Worm (Caenorhabditis elegans) whole organism, late embryonic: ENCODE measurements around the gene Y51H4A.5.

Experiments used
- C38D4.7 ChIP-seq: fragments of 200-800 bp; sonication (Bioruptor generic); optimal IDR thresholded peaks from 2 replicates; lab custom pipeline; 2018; ENCODE audit warnings: mild to moderate bottlenecking, missing genetic modification characterization, moderate library complexity, missing compliant biosample characterization
- K09A11.1 ChIP-seq: sonication (generic microtip); optimal IDR thresholded peaks from 2 replicates; lab custom pipeline; 2017; ENCODE audit warnings: antibody characterized with exemption, mild to moderate bottlenecking, missing genetic modification characterization, missing compliant biosample characterization; ENCODE audit not compliant: insufficient read depth
- T23F11.4 ChIP-seq: fragments of 200-800 bp; sonication (Bioruptor generic); optimal IDR thresholded peaks from 2 replicates; lab custom pipeline; 2018; ENCODE audit warnings: mild to moderate bottlenecking, missing genetic modification characterization, missing compliant biosample characterization
- ahr-1 ChIP-seq: sonication (generic microtip); optimal IDR thresholded peaks from 2 replicates; lab custom pipeline; 2016; ENCODE audit warnings: missing genetic modification characterization, missing compliant biosample characterization
- ama-1 ChIP-seq: fragments of 150-350 bp; optimal IDR thresholded peaks from 2 replicates; lab custom pipeline; 2014
- ceh-14 ChIP-seq: sonication (generic microtip); optimal IDR thresholded peaks from 2 replicates; lab custom pipeline; 2016; ENCODE audit warnings: missing genotype, missing genetic modification characterization, missing compliant biosample characterization
- ceh-18 ChIP-seq: sonication (generic microtip); optimal IDR thresholded peaks from 2 replicates; lab custom pipeline; 2016; ENCODE audit warnings: missing genetic modification characterization, missing compliant biosample characterization
- ceh-2 ChIP-seq: sonication (generic microtip); optimal IDR thresholded peaks from 2 replicates; lab custom pipeline; 2016; ENCODE audit warnings: missing genotype, missing genetic modification characterization, missing compliant biosample characterization
- ceh-24 ChIP-seq: sonication (generic microtip); optimal IDR thresholded peaks from 2 replicates; lab custom pipeline; 2016; ENCODE audit warnings: mild to moderate bottlenecking, missing genetic modification characterization, missing compliant biosample characterization
- ceh-30 ChIP-seq: fragments of 150-350 bp; optimal IDR thresholded peaks from 2 replicates; lab custom pipeline; 2014; ENCODE audit warnings: missing biosample characterization, missing genetic modification characterization
- ceh-31 ChIP-seq: sonication (generic microtip); optimal IDR thresholded peaks from 2 replicates; lab custom pipeline; 2016; ENCODE audit warnings: missing genetic modification characterization, missing compliant biosample characterization
- ceh-34 ChIP-seq: sonication (generic microtip); optimal IDR thresholded peaks from 2 replicates; lab custom pipeline; 2016; ENCODE audit warnings: mild to moderate bottlenecking, missing genetic modification characterization, missing compliant biosample characterization
- dmd-4 ChIP-seq: sonication (generic microtip); optimal IDR thresholded peaks from 2 replicates; lab custom pipeline; 2016; ENCODE audit warnings: borderline replicate concordance, missing genetic modification characterization, missing compliant biosample characterization
- dve-1 ChIP-seq: sonication (generic microtip); optimal IDR thresholded peaks from 2 replicates; lab custom pipeline; 2017; ENCODE audit warnings: antibody characterized with exemption, mild to moderate bottlenecking, missing genetic modification characterization, missing compliant biosample characterization
- elt-2 ChIP-seq: sonication (generic microtip); optimal IDR thresholded peaks from 2 replicates; lab custom pipeline; 2016; ENCODE audit warnings: missing genetic modification reagents, missing genetic modification characterization, missing compliant biosample characterization
- ets-4 ChIP-seq: sonication (generic microtip); optimal IDR thresholded peaks from 2 replicates; lab custom pipeline; 2016; ENCODE audit warnings: missing genetic modification characterization, missing compliant biosample characterization
- eyg-1 ChIP-seq: sonication (generic microtip); optimal IDR thresholded peaks from 2 replicates; lab custom pipeline; 2016; ENCODE audit warnings: missing genotype, missing genetic modification characterization, missing compliant biosample characterization
- fkh-10 ChIP-seq: fragments of 150-350 bp; optimal IDR thresholded peaks from 2 replicates; lab custom pipeline; 2014; ENCODE audit warnings: missing biosample characterization, missing genetic modification reagents, missing genetic modification characterization
- fkh-6 ChIP-seq: sonication (generic microtip); optimal IDR thresholded peaks from 2 replicates; lab custom pipeline; 2016; ENCODE audit warnings: missing genetic modification characterization, missing compliant biosample characterization
- gmeb-2 ChIP-seq: sonication (generic microtip); optimal IDR thresholded peaks from 2 replicates; lab custom pipeline; 2016; ENCODE audit warnings: missing genetic modification characterization, inconsistent platforms, missing compliant biosample characterization
- hlh-13 ChIP-seq: fragments of 200-800 bp; sonication (Bioruptor generic); optimal IDR thresholded peaks from 2 replicates; lab custom pipeline; 2018; ENCODE audit warnings: mild to moderate bottlenecking, missing genetic modification characterization, missing compliant biosample characterization
- hlh-15 ChIP-seq: sonication (generic microtip); optimal IDR thresholded peaks from 2 replicates; lab custom pipeline; 2016; ENCODE audit warnings: missing genetic modification characterization, missing compliant biosample characterization
- hlh-6 ChIP-seq: sonication (generic microtip); optimal IDR thresholded peaks from 2 replicates; lab custom pipeline; 2016; ENCODE audit warnings: missing genotype, missing genetic modification characterization, missing compliant biosample characterization
- hlh-8 ChIP-seq: sonication (generic microtip); optimal IDR thresholded peaks from 2 replicates; lab custom pipeline; 2016; ENCODE audit warnings: missing genotype, missing genetic modification characterization, missing compliant biosample characterization
- lim-6 ChIP-seq: sonication (generic microtip); optimal IDR thresholded peaks from 2 replicates; lab custom pipeline; 2016; ENCODE audit warnings: missing genetic modification characterization, missing compliant biosample characterization
- lin-11 ChIP-seq: fragments of 200-800 bp; sonication (Bioruptor generic); optimal IDR thresholded peaks from 2 replicates; lab custom pipeline; 2018; ENCODE audit warnings: mild to moderate bottlenecking, missing genetic modification characterization, missing compliant biosample characterization
- madf-2 ChIP-seq: sonication (generic microtip); optimal IDR thresholded peaks from 2 replicates; lab custom pipeline; 2017; ENCODE audit warnings: missing genetic modification characterization, missing compliant biosample characterization
- mec-3 ChIP-seq: sonication (generic microtip); optimal IDR thresholded peaks from 2 replicates; lab custom pipeline; 2016; ENCODE audit warnings: borderline replicate concordance, missing genetic modification characterization, missing compliant biosample characterization
- nfya-1 ChIP-seq: sonication (generic microtip); optimal IDR thresholded peaks from 2 replicates; lab custom pipeline; 2017; ENCODE audit warnings: missing genetic modification characterization, mild to moderate bottlenecking, missing compliant biosample characterization, antibody characterized with exemption, moderate library complexity
- nhr-11 ChIP-seq: fragments of 150-350 bp; optimal IDR thresholded peaks from 2 replicates; lab custom pipeline; 2014; ENCODE audit warnings: missing biosample characterization, missing genetic modification characterization
- nhr-232 ChIP-seq: sonication (generic microtip); optimal IDR thresholded peaks from 2 replicates; lab custom pipeline; 2016; ENCODE audit warnings: missing genetic modification characterization, missing compliant biosample characterization
- npax-4 ChIP-seq: sonication (generic microtip); optimal IDR thresholded peaks from 2 replicates; lab custom pipeline; 2016; ENCODE audit warnings: missing genetic modification characterization, missing compliant biosample characterization
- odd-2 ChIP-seq: sonication (generic microtip); optimal IDR thresholded peaks from 2 replicates; lab custom pipeline; 2017; ENCODE audit warnings: antibody characterized with exemption, mild to moderate bottlenecking, missing genetic modification characterization, missing compliant biosample characterization
- pha-2 ChIP-seq: sonication (generic microtip); optimal IDR thresholded peaks from 2 replicates; lab custom pipeline; 2017; ENCODE audit warnings: mild to moderate bottlenecking, missing genetic modification characterization, missing compliant biosample characterization
- pqm-1 ChIP-seq: sonication (generic microtip); optimal IDR thresholded peaks from 2 replicates; lab custom pipeline; 2016; ENCODE audit warnings: missing genetic modification characterization, missing compliant biosample characterization
- pros-1 ChIP-seq: fragments of 150-350 bp; optimal IDR thresholded peaks from 2 replicates; lab custom pipeline; 2014; ENCODE audit warnings: missing biosample characterization, missing genetic modification reagents, missing genetic modification characterization
- ref-2 ChIP-seq: sonication (generic microtip); optimal IDR thresholded peaks from 2 replicates; lab custom pipeline; 2016; ENCODE audit warnings: missing genetic modification characterization, missing compliant biosample characterization
- rnt-1 ChIP-seq: sonication (generic microtip); optimal IDR thresholded peaks from 2 replicates; lab custom pipeline; 2016; ENCODE audit warnings: missing genetic modification characterization, missing compliant biosample characterization
- sdc-2 ChIP-seq: sonication (generic microtip); optimal IDR thresholded peaks from 2 replicates; lab custom pipeline; 2016; ENCODE audit warnings: missing genotype, missing genetic modification characterization, missing compliant biosample characterization
- sox-2 ChIP-seq: fragments of 200-800 bp; sonication (Bioruptor generic); IDR thresholded peaks from 2 replicates; pipeline ENCODE4 v1.3.6; 2022; ENCODE audit warnings: missing genetic modification reagents, missing genetic modification characterization, missing compliant biosample characterization
- sox-4 ChIP-seq: sonication (generic microtip); optimal IDR thresholded peaks from 2 replicates; lab custom pipeline; 2017; ENCODE audit warnings: mild to moderate bottlenecking, missing genetic modification characterization, inconsistent platforms, missing compliant biosample characterization
- tbx-2 ChIP-seq: sonication (generic microtip); optimal IDR thresholded peaks from 2 replicates; lab custom pipeline; 2016; ENCODE audit warnings: missing genetic modification characterization, missing compliant biosample characterization
- tbx-7 ChIP-seq: sonication (generic microtip); optimal IDR thresholded peaks from 2 replicates; lab custom pipeline; 2016; ENCODE audit warnings: missing genotype, missing genetic modification characterization, missing compliant biosample characterization
- ttx-3 ChIP-seq: sonication (generic microtip); optimal IDR thresholded peaks from 2 replicates; lab custom pipeline; 2016; ENCODE audit warnings: missing genetic modification reagents, missing genetic modification characterization, missing compliant biosample characterization
- unc-3 ChIP-seq, 2 experiments: fragments of 200-800 bp in 1 of 2; sonication (Bioruptor generic) in 1 of 2; sonication (generic microtip) in 1 of 2; conservative IDR thresholded peaks in 1 of 2; optimal IDR thresholded peaks in 1 of 2; 2 replicates each; pipeline versions ENCODE4 v1.3.6 to Lab custom; 2016 to 2022; ENCODE audit warnings: missing compliant biosample characterization in 2 of 2, missing genetic modification characterization in 2 of 2, missing genetic modification reagents in 1 of 2
- unc-42 ChIP-seq: sonication (generic microtip); optimal IDR thresholded peaks from 2 replicates; lab custom pipeline; 2016; ENCODE audit warnings: missing genotype, missing genetic modification characterization, missing compliant biosample characterization
- unc-55 ChIP-seq: sonication (generic microtip); optimal IDR thresholded peaks from 2 replicates; lab custom pipeline; 2017; ENCODE audit warnings: missing biosample characterization, missing genetic modification reagents, missing genetic modification characterization
- ztf-16 ChIP-seq: sonication (generic microtip); optimal IDR thresholded peaks from 2 replicates; lab custom pipeline; 2017; ENCODE audit warnings: missing genetic modification characterization, missing compliant biosample characterization

The Y51H4A.5 gene

DNA sequence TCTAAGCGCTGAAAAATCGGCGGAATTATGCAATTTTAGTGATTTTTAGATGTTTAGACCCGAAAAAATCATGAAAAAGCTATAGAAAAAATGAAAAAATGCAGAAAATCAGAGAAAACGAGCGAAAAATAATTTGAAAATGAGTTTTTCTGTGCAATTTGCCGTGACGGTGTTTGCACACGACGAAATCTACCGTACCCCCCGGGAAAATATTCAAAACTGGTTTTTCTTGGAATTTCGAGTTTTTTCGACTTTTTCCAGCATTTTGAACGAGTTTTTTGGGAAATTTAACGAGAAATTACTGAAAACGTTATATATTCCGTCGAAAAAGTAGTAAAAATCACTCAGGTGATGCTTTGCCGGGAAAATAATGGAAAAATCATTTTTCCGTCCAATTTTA, 23.6 kb downstream of the Y51H4A.5 start:
- no peak for TF ChIP-seq nhr-11 (tag; lab: Kevin White, UChicago)
- no peak for TF ChIP-seq ceh-18
- TF ChIP-seq ref-2 (tag; lab: Kevin White, UChicago), result no peak

DNA sequence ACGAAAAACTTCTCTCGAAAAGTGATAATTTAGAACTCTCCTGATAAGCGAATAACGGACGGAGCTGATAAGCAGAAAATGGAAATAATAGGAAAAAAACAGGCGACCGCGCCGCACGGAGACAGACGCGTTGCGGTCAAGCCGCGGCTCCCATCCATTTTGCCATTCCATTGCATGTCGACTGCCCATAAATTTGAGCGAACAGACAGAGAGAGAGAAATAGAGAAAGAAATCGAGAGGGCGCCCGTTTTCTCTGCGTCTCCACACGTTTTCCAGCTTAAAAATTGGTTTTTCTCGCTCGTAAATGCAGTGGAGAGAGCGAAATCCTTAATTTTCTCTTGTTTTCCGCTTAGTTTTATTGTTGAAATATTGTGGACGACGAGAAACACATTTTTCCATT, 24.1 kb downstream of the Y51H4A.5 start:
- TF ChIP-seq ama-1 (lab: Kevin White, UChicago), result no peak
- TF ChIP-seq tbx-2 (tag; lab: Kevin White, UChicago), result no peak
- TF ChIP-seq gmeb-2 (tag; lab: Kevin White, UChicago), result no peak
- TF ChIP-seq mec-3 (tag; lab: Kevin White, UChicago), result no peak
- TF ChIP-seq nfya-1, result peak; percentile 36
- TF ChIP-seq ceh-31 (tag; lab: Kevin White, UChicago), result peak; percentile 25
- TF ChIP-seq elt-2 (tag; lab: Kevin White, UChicago), result peak; percentile 76
- peak; percentile 53 for TF ChIP-seq unc-55 (GFP tag; lab: Kevin White, UChicago)
- TF ChIP-seq ceh-14 (tag; lab: Kevin White, UChicago), result no peak
- TF ChIP-seq unc-42, result peak; percentile 41
- no peak for TF ChIP-seq tbx-7 (tag; lab: Kevin White, UChicago)
- no peak for TF ChIP-seq npax-4
- peak; percentile 56 for TF ChIP-seq dve-1 (tag; lab: Kevin White, UChicago)

- TF ChIP-seq dve-1 (tag; lab: Kevin White, UChicago) (no peak), ttx-3 (tag; lab: Kevin White, UChicago) (no peak), hlh-15 (no peak), unc-3 (GFP tag; conservative IDR thresholded peaks at IDR 0.05; lab: Robert Waterston, UW) (no peak), unc-3 (tag; optimal IDR thresholded peaks at IDR 0.05; lab: Kevin White, UChicago) (no peak), npax-4 (no peak), ceh-34 (tag; lab: Kevin White, UChicago) (peak; percentile 62), ets-4 (tag; lab: Kevin White, UChicago) (no peak), tbx-2 (tag; lab: Kevin White, UChicago) (peak; percentile 82), lin-11 (tag; lab: Kevin White, UChicago) (no peak), K09A11.1 (tag; lab: Kevin White, UChicago) (peak; percentile 38), hlh-13 (GFP tag; lab: Kevin White, UChicago) (no peak), ceh-2 (tag; lab: Kevin White, UChicago) (peak; percentile 20), T23F11.4 (GFP tag; lab: Kevin White, UChicago) (no peak), hlh-8 (tag; lab: Kevin White, UChicago) (peak; percentile 38), madf-2 (tag; lab: Kevin White, UChicago) (no peak), ref-2 (tag; lab: Kevin White, UChicago) (peak; percentile 49), ztf-16 (tag; lab: Kevin White, UChicago) (no peak), elt-2 (tag; lab: Kevin White, UChicago) (no peak), fkh-6 (tag; lab: Kevin White, UChicago) (no peak), rnt-1 (tag; lab: Kevin White, UChicago) (peak; percentile 89), ceh-31 (tag; lab: Kevin White, UChicago) (peak; percentile 62), eyg-1 (tag; lab: Kevin White, UChicago) (no peak), pros-1 (tag; lab: Kevin White, UChicago) (peak; percentile 20), lim-6 (no peak), sox-2 (GFP tag; lab: Robert Waterston, UW) (no peak), C38D4.7 (no peak), sox-4 (tag; lab: Kevin White, UChicago) (peak; percentile 4), nhr-11 (tag; lab: Kevin White, UChicago) (peak; percentile 64), nhr-232 (tag; lab: Kevin White, UChicago) (no peak), dmd-4 (tag; lab: Kevin White, UChicago) (peak; percentile 63), ama-1 (lab: Kevin White, UChicago) (no peak), ahr-1 (tag; lab: Kevin White, UChicago) (no peak), pha-2 (tag; lab: Kevin White, UChicago) (no peak), ceh-14 (tag; lab: Kevin White, UChicago) (peak; percentile 47), pqm-1 (no peak), sdc-2 (tag; lab: Kevin White, UChicago) (peak; percentile 45), hlh-6 (tag; lab: Kevin White, UChicago) (no peak), fkh-10 (GFP tag; lab: Kevin White, UChicago) (no peak), ceh-30 (tag; lab: Kevin White, UChicago) (no peak), tbx-7 (tag; lab: Kevin White, UChicago) (no peak), odd-2 (tag; lab: Kevin White, UChicago) (no peak), ceh-24 (tag; lab: Kevin White, UChicago) (no peak), unc-42 (peak; percentile 91)
These were observed 27.9 kb downstream of the Y51H4A.5 start for ce11 chrIV:16498031-16498442.
